Fruit fly (Drosophila melanogaster) whole organism, embryonic: ENCODE results near the gene CG1801.
A peak's percentile ranks its signal among the peaks of the same experiment; 100 is the strongest.

Experiments used
- Adf1 ChIP-seq: fragments of 200-800 bp; sonication (Bioruptor generic); IDR thresholded peaks from 2 replicates; pipeline ENCODE4 v1.3.6; 2022; ENCODE audit warnings: missing biosample characterization, missing genetic modification characterization
- Bteb2 ChIP-seq: fragments of 200-800 bp; sonication (Bioruptor generic); optimal IDR thresholded peaks from 2 replicates; lab custom pipeline; 2016; ENCODE audit warnings: missing biosample characterization, missing genetic modification characterization
- CG10147 ChIP-seq: fragments of 200-800 bp; sonication (Bioruptor generic); optimal IDR thresholded peaks from 2 replicates; lab custom pipeline; 2019; ENCODE audit warnings: missing biosample characterization, mild to moderate bottlenecking, missing genetic modification characterization, moderate library complexity
- CG1024 ChIP-seq: fragments of 200-800 bp; sonication (Bioruptor generic); IDR thresholded peaks from 2 replicates; pipeline ENCODE4 v1.3.6; 2022; ENCODE audit warnings: missing biosample characterization, missing genetic modification characterization
- CG11723 ChIP-seq: fragments of 200-800 bp; sonication (Bioruptor generic); optimal IDR thresholded peaks from 2 replicates; lab custom pipeline; 2017; ENCODE audit warnings: missing biosample characterization, mild to moderate bottlenecking, missing genetic modification characterization
- CG13287 ChIP-seq: fragments of 200-800 bp; sonication (Bioruptor generic); IDR thresholded peaks from 2 replicates; pipeline ENCODE4 v1.3.6; 2022; ENCODE audit warnings: missing biosample characterization, missing genetic modification characterization; ENCODE audit not compliant: partially characterized antibody
- CG13624 ChIP-seq: fragments of 200-800 bp; sonication (Bioruptor generic); optimal IDR thresholded peaks from 2 replicates; lab custom pipeline; 2016; ENCODE audit warnings: missing biosample characterization, missing genetic modification characterization
- CG14050 ChIP-seq: fragments of 200-800 bp; sonication (Bioruptor generic); IDR thresholded peaks from 3 replicates; pipeline ENCODE4 v1.3.6; 2022; ENCODE audit warnings: missing biosample characterization, missing genetic modification characterization
- CG14965 ChIP-seq: fragments of 200-800 bp; sonication (Bioruptor generic); optimal IDR thresholded peaks from 2 replicates; lab custom pipeline; 2016; ENCODE audit warnings: missing biosample characterization, missing genetic modification characterization, borderline replicate concordance
- CG15073 ChIP-seq: fragments of 200-800 bp; sonication (Bioruptor generic); optimal IDR thresholded peaks from 2 replicates; lab custom pipeline; 2016; ENCODE audit warnings: missing biosample characterization, missing genetic modification characterization
- CG15269 ChIP-seq: fragments of 200-800 bp; sonication (Bioruptor generic); optimal IDR thresholded peaks from 2 replicates; lab custom pipeline; 2018; ENCODE audit warnings: missing biosample characterization, mild to moderate bottlenecking, missing genetic modification characterization, moderate library complexity
- CG15514 ChIP-seq: fragments of 200-800 bp; sonication (Bioruptor generic); optimal IDR thresholded peaks from 3 replicates; lab custom pipeline; 2017; ENCODE audit warnings: missing biosample characterization, missing genetic modification characterization, mild to moderate bottlenecking, moderate library complexity, missing genetic modification reagents
- CG1602 ChIP-seq: fragments of 200-800 bp; sonication (Bioruptor generic); optimal IDR thresholded peaks from 3 replicates; lab custom pipeline; 2016; ENCODE audit warnings: missing biosample characterization, missing genetic modification characterization
- CG17186 ChIP-seq: fragments of 200-800 bp; sonication (Bioruptor generic); optimal IDR thresholded peaks from 3 replicates; lab custom pipeline; 2017; ENCODE audit warnings: missing biosample characterization, missing genetic modification reagents, missing genetic modification characterization
- CG17829 ChIP-seq: fragments of 200-800 bp; optimal IDR thresholded peaks from 2 replicates; lab custom pipeline; 2019; ENCODE audit warnings: missing biosample characterization, mild to moderate bottlenecking, missing genetic modification characterization, moderate library complexity
- CG34376 ChIP-seq: fragments of 200-800 bp; sonication (Bioruptor generic); optimal IDR thresholded peaks from 2 replicates; lab custom pipeline; 2018; ENCODE audit warnings: missing biosample characterization, mild to moderate bottlenecking, missing genetic modification characterization
- CG4617 ChIP-seq: fragments of 200-800 bp; sonication (Bioruptor generic); optimal IDR thresholded peaks from 3 replicates; lab custom pipeline; 2016; ENCODE audit warnings: missing biosample characterization, missing genetic modification characterization, borderline replicate concordance
- CG6175 ChIP-seq: fragments of 200-800 bp; sonication (Bioruptor generic); IDR thresholded peaks from 3 replicates; pipeline ENCODE4 v1.3.6; 2022; ENCODE audit warnings: missing biosample characterization, missing genetic modification characterization
- CG6254 ChIP-seq: fragments of 200-800 bp; sonication (Bioruptor generic); optimal IDR thresholded peaks from 3 replicates; lab custom pipeline; 2017; ENCODE audit warnings: mild to moderate bottlenecking, missing biosample characterization, missing genetic modification reagents, missing genetic modification characterization
- CG8281 ChIP-seq: fragments of 200-800 bp; sonication (Bioruptor generic); optimal IDR thresholded peaks from 2 replicates; lab custom pipeline; 2018; ENCODE audit warnings: missing biosample characterization, mild to moderate bottlenecking, missing genetic modification characterization, moderate library complexity
- CG8359 ChIP-seq: fragments of 200-800 bp; sonication (Bioruptor generic); optimal IDR thresholded peaks from 2 replicates; lab custom pipeline; 2017; ENCODE audit warnings: missing biosample characterization, mild to moderate bottlenecking, missing genetic modification characterization, borderline replicate concordance
- Chrac-16 ChIP-seq: fragments of 200-800 bp; sonication (Bioruptor generic); optimal IDR thresholded peaks from 3 replicates; lab custom pipeline; 2016; ENCODE audit warnings: missing biosample characterization, missing genetic modification characterization
- Dip3 ChIP-seq: fragments of 200-800 bp; sonication (Bioruptor generic); optimal IDR thresholded peaks from 3 replicates; lab custom pipeline; 2016; ENCODE audit warnings: missing biosample characterization, missing genetic modification characterization
- Hmx ChIP-seq: fragments of 200-800 bp; sonication (Bioruptor generic); optimal IDR thresholded peaks from 2 replicates; lab custom pipeline; 2016; ENCODE audit warnings: missing biosample characterization, missing genetic modification characterization
- Hr51 ChIP-seq, 2 experiments: fragments of 200-800 bp; sonication (Bioruptor generic); optimal IDR thresholded peaks; 2 replicates in 1 of 2; 3 replicates in 1 of 2; lab custom pipeline; 2016 to 2018; ENCODE audit warnings: missing biosample characterization in 2 of 2, missing genetic modification characterization in 2 of 2, mild to moderate bottlenecking in 1 of 2, moderate library complexity in 1 of 2
- Lhr ChIP-seq: fragments of 200-800 bp; sonication (Bioruptor generic); optimal IDR thresholded peaks from 3 replicates; lab custom pipeline; 2017; ENCODE audit warnings: mild to moderate bottlenecking, missing biosample characterization, missing genetic modification reagents, missing genetic modification characterization
- Ptx1 ChIP-seq: fragments of 200-800 bp; sonication (Bioruptor generic); IDR thresholded peaks from 2 replicates; pipeline ENCODE4 v1.3.6; 2022; ENCODE audit warnings: missing biosample characterization, missing genetic modification characterization
- Six4 ChIP-seq: fragments of 200-800 bp; sonication (Bioruptor generic); optimal IDR thresholded peaks from 2 replicates; lab custom pipeline; 2016; ENCODE audit warnings: missing biosample characterization, missing genetic modification characterization
- Sox100B ChIP-seq: fragments of 200-800 bp; sonication (Bioruptor generic); optimal IDR thresholded peaks from 3 replicates; lab custom pipeline; 2018; ENCODE audit warnings: missing biosample characterization, mild to moderate bottlenecking, missing genetic modification characterization
- TFAM ChIP-seq: fragments of 200-800 bp; sonication (Bioruptor generic); optimal IDR thresholded peaks from 2 replicates; lab custom pipeline; 2017; ENCODE audit warnings: missing biosample characterization, missing genetic modification characterization, inconsistent platforms
- aop ChIP-seq: fragments of 200-800 bp; sonication (Bioruptor generic); IDR thresholded peaks from 2 replicates; pipeline ENCODE4 v1.3.6; 2022; ENCODE audit warnings: missing biosample characterization, missing genetic modification characterization
- bigmax ChIP-seq: fragments of 200-800 bp; sonication (Bioruptor generic); optimal IDR thresholded peaks from 2 replicates; lab custom pipeline; 2018; ENCODE audit warnings: missing biosample characterization, mild to moderate bottlenecking, missing genetic modification characterization
- cato ChIP-seq: fragments of 200-800 bp; sonication (Bioruptor generic); optimal IDR thresholded peaks from 2 replicates; lab custom pipeline; 2016; ENCODE audit warnings: missing biosample characterization, missing genetic modification characterization, borderline replicate concordance
- cg ChIP-seq: fragments of 200-800 bp; sonication (Bioruptor generic); optimal IDR thresholded peaks from 3 replicates; lab custom pipeline; 2019; ENCODE audit warnings: missing biosample characterization, mild to moderate bottlenecking, missing genetic modification characterization, moderate library complexity
- chm ChIP-seq: fragments of 200-800 bp; sonication (Bioruptor generic); IDR thresholded peaks from 2 replicates; pipeline ENCODE4 v1.3.6; 2022; ENCODE audit warnings: missing biosample characterization, missing genetic modification characterization
- croc ChIP-seq: fragments of 200-800 bp; sonication (Bioruptor generic); conservative IDR thresholded peaks from 3 replicates; pipeline ENCODE4 v1.3.6; 2022; ENCODE audit warnings: missing biosample characterization, missing genetic modification characterization
- da ChIP-seq: fragments of 200-800 bp; sonication (Bioruptor generic); optimal IDR thresholded peaks from 2 replicates; lab custom pipeline; 2016; ENCODE audit warnings: missing biosample characterization, missing genetic modification characterization
- dati ChIP-seq: fragments of 200-800 bp; sonication (Bioruptor generic); IDR thresholded peaks from 2 replicates; pipeline ENCODE4 v1.3.6; 2022; ENCODE audit warnings: missing biosample characterization, missing genetic modification characterization
- dmrt11E ChIP-seq: fragments of 200-800 bp; sonication (Bioruptor generic); optimal IDR thresholded peaks from 3 replicates; lab custom pipeline; 2018; ENCODE audit warnings: missing biosample characterization, mild to moderate bottlenecking, missing genetic modification characterization, moderate library complexity
- eve ChIP-seq, 2 experiments: fragments of >200 bp; optimal IDR thresholded peaks; 2 replicates each; lab custom pipeline; 2017; ENCODE audit warnings: missing biosample characterization in 2 of 2, missing genetic modification characterization in 2 of 2
- gro ChIP-seq: fragments of 200-800 bp; sonication (Bioruptor generic); optimal IDR thresholded peaks from 2 replicates; lab custom pipeline; 2016; ENCODE audit warnings: missing biosample characterization, missing genetic modification characterization
- her ChIP-seq: fragments of 200-800 bp; sonication (Bioruptor generic); optimal IDR thresholded peaks from 2 replicates; lab custom pipeline; 2016; ENCODE audit warnings: missing biosample characterization, missing genetic modification characterization
- klu ChIP-seq: fragments of 200-800 bp; sonication (Bioruptor generic); IDR thresholded peaks from 2 replicates; pipeline ENCODE4 v1.3.6; 2022; ENCODE audit warnings: missing biosample characterization, missing genetic modification characterization
- oc ChIP-seq: fragments of 200-800 bp; sonication (Bioruptor generic); optimal IDR thresholded peaks from 2 replicates; lab custom pipeline; 2018; ENCODE audit warnings: missing biosample characterization, mild to moderate bottlenecking, missing genetic modification characterization, moderate library complexity
- psq ChIP-seq: fragments of 200-800 bp; sonication (Bioruptor generic); optimal IDR thresholded peaks from 2 replicates; lab custom pipeline; 2017; ENCODE audit warnings: missing biosample characterization, missing genetic modification characterization
- pzg ChIP-seq: fragments of 200-800 bp; sonication (Bioruptor generic); optimal IDR thresholded peaks from 3 replicates; lab custom pipeline; 2018; ENCODE audit warnings: missing biosample characterization, mild to moderate bottlenecking, missing genetic modification characterization, moderate library complexity
- repo ChIP-seq: fragments of 200-800 bp; sonication (Bioruptor generic); optimal IDR thresholded peaks from 2 replicates; lab custom pipeline; 2016; ENCODE audit warnings: missing biosample characterization, missing genetic modification characterization
- sens ChIP-seq: fragments of 200-800 bp; sonication (Bioruptor generic); peaks from one replicate; lab custom pipeline; 2016; ENCODE audit warnings: missing biosample characterization, missing genetic modification characterization
- shn ChIP-seq: fragments of 200-800 bp; sonication (Bioruptor generic); optimal IDR thresholded peaks from 3 replicates; lab custom pipeline; 2016; ENCODE audit warnings: missing biosample characterization, missing genetic modification characterization

The CG1801 gene

DNA sequence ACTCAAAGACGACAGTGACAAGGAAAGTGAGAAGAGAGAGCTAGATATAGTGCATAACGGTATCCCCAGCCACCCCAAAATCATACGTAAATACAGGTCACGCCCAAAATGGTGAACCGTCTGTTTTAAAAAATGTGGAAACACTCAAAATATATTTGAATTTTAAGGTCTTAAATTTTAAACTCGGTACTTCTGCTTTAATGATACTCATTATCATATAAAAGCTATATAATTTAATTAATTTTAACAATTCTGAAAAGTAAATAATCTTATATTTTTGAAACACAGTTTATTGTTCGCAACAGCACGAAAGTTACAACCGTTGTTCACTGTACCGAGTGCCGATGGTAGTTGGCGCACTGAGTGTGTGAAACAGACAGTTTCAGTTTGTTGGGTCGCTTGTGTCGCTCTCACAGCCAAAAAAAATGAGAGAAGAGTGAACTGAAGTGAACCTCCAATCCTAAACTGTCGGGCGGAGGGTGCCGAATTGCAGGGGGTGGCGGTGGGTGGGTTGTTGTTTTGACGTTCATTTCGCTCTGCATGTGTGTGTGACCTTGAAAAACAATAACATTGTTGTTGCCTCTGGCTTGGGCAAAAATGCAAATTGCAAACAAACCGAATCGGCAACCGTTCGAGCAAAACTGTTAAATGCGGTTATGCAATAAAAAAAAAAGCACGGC is 49.1 kb upstream of the CG1801 start (continued):
- TF ChIP-seq cato (GFP tag; lab: Kevin White, UChicago): peak; percentile 59
- TF ChIP-seq CG6175 (GFP tag; lab: Robert Waterston, UW): no peak
- peak; percentile 91 for TF ChIP-seq sens (GFP tag; lab: Kevin White, UChicago)
- TF ChIP-seq CG13287 (GFP tag; lab: Robert Waterston, UW): no peak; the same call in 1 of the 2 replicates
- TF ChIP-seq CG8359 (GFP tag; lab: Kevin White, UChicago): peak; percentile 63
- peak; percentile 33 for TF ChIP-seq psq (GFP tag; lab: Kevin White, UChicago)
- TF ChIP-seq chm (GFP tag; lab: Robert Waterston, UW): no peak; the same call in 1 of the 2 replicates
- peak; percentile 85 for TF ChIP-seq oc (tag; lab: Kevin White, UChicago)
- no peak for TF ChIP-seq eve (GFP tag; optimal IDR thresholded peaks at IDR 0.05; lab: Kevin White, UChicago)
- peak; percentile 89 for TF ChIP-seq CG17829 (tag; lab: Kevin White, UChicago)
- no peak for TF ChIP-seq da
- peak; percentile 86 for TF ChIP-seq Six4 (GFP tag; lab: Kevin White, UChicago)
- peak; percentile 93 for TF ChIP-seq Ptx1 (GFP tag; lab: Robert Waterston, UW)
- TF ChIP-seq Lhr (GFP tag; lab: Kevin White, UChicago): peak; percentile 71
- peak; percentile 21 for TF ChIP-seq CG4617 (GFP tag; lab: Kevin White, UChicago)
- TF ChIP-seq dmrt11E (tag; lab: Kevin White, UChicago): peak; percentile 81
- TF ChIP-seq CG17186 (GFP tag; lab: Kevin White, UChicago): peak; percentile 33
- TF ChIP-seq CG11723 (GFP tag; lab: Kevin White, UChicago): peak; percentile 82
- TF ChIP-seq repo (GFP tag; lab: Kevin White, UChicago): peak; percentile 41
- peak; percentile 93 for TF ChIP-seq CG10147 (GFP tag; lab: Kevin White, UChicago)
- peak; percentile 94 for TF ChIP-seq CG34376
- TF ChIP-seq Sox100B: peak; percentile 94
- TF ChIP-seq pzg (GFP tag; lab: Kevin White, UChicago): no peak
- peak; percentile 83 for TF ChIP-seq CG15514 (GFP tag; lab: Kevin White, UChicago)
- peak; percentile 14 for TF ChIP-seq gro
- TF ChIP-seq CG1602: peak; percentile 87
- peak; percentile 25 for TF ChIP-seq bigmax
- peak; percentile 26 for TF ChIP-seq shn (GFP tag; lab: Kevin White, UChicago)
- TF ChIP-seq CG14965 (GFP tag; lab: Kevin White, UChicago): no peak
- TF ChIP-seq CG1024 (GFP tag; lab: Robert Waterston, UW): no peak; the same call in 1 of the 2 replicates
- TF ChIP-seq CG13624: peak; percentile 29
- peak; percentile 87 for TF ChIP-seq Chrac-16
- TF ChIP-seq TFAM (GFP tag; lab: Kevin White, UChicago): peak; percentile 33
- peak; percentile 42 for TF ChIP-seq CG15073
- TF ChIP-seq CG15269: peak; percentile 95
- peak; percentile 81 for TF ChIP-seq CG6254
- peak; percentile 39 for TF ChIP-seq Dip3 (GFP tag; lab: Kevin White, UChicago)
- TF ChIP-seq klu (GFP tag; lab: Robert Waterston, UW): peak; percentile 84
- TF ChIP-seq croc (GFP tag; lab: Robert Waterston, UW): peak; percentile 83
- peak; percentile 77 for TF ChIP-seq CG8281 (tag; lab: Kevin White, UChicago)
- no peak for TF ChIP-seq aop
- no peak for TF ChIP-seq Hmx (GFP tag; lab: Kevin White, UChicago)
- peak; percentile 20 to 94 for TF ChIP-seq Hr51 (GFP tag; optimal IDR thresholded peaks at IDR 0.05; lab: Kevin White, UChicago)
- TF ChIP-seq CG14050 (GFP tag; lab: Robert Waterston, UW): peak; percentile 82; the same call in 2 of the 3 replicates
- peak; percentile 12 for TF ChIP-seq cg (GFP tag; lab: Kevin White, UChicago)
- TF ChIP-seq her (GFP tag; lab: Kevin White, UChicago): no peak
- peak; percentile 70 for TF ChIP-seq Adf1 (GFP tag; lab: Robert Waterston, UW)
- peak; percentile 11 for TF ChIP-seq Bteb2 (GFP tag; lab: Kevin White, UChicago)
- no peak for TF ChIP-seq dati (GFP tag; lab: Robert Waterston, UW)
